Worm (Caenorhabditis elegans): ENCODE results near the gene Y59H11AM.4.

DNA sequence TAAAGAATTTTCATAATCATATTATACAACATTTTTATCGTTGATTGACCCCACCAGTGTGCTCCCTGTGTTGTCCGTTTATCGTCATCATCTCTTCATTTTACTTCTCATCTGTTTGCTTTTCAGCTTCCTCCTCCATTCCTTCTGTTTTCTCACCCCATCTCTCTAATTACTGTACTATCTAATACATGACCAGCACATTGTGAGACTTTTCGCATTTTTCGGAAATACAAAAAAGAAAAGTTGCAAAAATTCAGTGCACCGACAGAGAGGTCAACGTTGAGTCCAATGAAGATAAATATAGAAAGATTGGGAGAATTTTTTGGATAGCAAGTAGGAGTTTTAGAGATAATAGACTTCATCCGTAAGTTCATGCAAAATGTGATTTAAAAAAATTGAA, 50.2 kb downstream of the Y59H11AM.4 start:
- no peak for TF ChIP-seq ceh-13 (GFP tag; optimal IDR thresholded peaks at IDR 0.05)
- TF ChIP-seq tbx-11 (GFP tag; IDR thresholded peaks at IDR 0.05) = no peak

Data from whole organism, early embryonic.